Worm (Caenorhabditis elegans): Measurements from ENCODE around the gene ZK512.2.

DNA sequence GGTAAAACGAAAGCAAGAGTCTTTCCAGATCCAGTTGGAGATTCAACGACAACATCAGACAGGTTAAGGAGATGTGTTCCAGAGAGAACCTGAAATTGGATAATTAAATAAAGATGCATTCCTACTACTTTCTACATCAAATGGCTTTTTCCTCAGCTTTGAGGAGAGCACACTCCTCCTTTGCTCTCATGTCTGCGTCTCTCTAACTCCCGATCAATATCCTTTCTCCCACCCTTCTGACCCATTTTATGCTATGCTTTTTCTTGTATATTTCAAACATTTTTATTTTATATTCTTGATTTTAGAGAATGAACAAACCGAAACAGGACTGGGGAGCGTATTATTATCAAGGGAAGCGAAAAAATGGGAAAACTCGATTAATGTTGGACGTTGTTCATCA, 683 bp downstream of the ZK512.2 start, which contains the start of gene ZK512.11:
- TF ChIP-seq crh-2 (tag; optimal IDR thresholded peaks at IDR 0.05): no peak
- no peak for TF ChIP-seq ztf-4 (tag; optimal IDR thresholded peaks at IDR 0.05)
- no peak for TF ChIP-seq sma-3 (GFP tag; optimal IDR thresholded peaks at IDR 0.05)
- TF ChIP-seq lin-39 (tag; optimal IDR thresholded peaks at IDR 0.05): no peak
- peak; percentile 3 for TF ChIP-seq C34F6.9 (tag; optimal IDR thresholded peaks at IDR 0.05)
- no peak for TF ChIP-seq ama-1 (optimal IDR thresholded peaks at IDR 0.05)
- TF ChIP-seq snpc-4 (tag; optimal IDR thresholded peaks at IDR 0.05): no peak
- TF ChIP-seq zag-1 (tag; optimal IDR thresholded peaks at IDR 0.05): no peak
- no peak for TF ChIP-seq nhr-23 (tag; optimal IDR thresholded peaks at IDR 0.05)
- no peak for TF ChIP-seq ztf-11 (tag; optimal IDR thresholded peaks at IDR 0.05)
- peak; percentile 19 for TF ChIP-seq unc-55 (GFP tag; optimal IDR thresholded peaks at IDR 0.05)
- no peak for TF ChIP-seq nhr-25 (tag; optimal IDR thresholded peaks at IDR 0.05)
- no peak for TF ChIP-seq elt-3 (tag; optimal IDR thresholded peaks at IDR 0.05)
- no peak for TF ChIP-seq nhr-12 (tag; optimal IDR thresholded peaks at IDR 0.05)

All from whole organism, L2 larva.